Worm (Caenorhabditis elegans) whole organism, mixed stage, embryonic: ENCODE data around the gene F56C3.10.

Source experiments
- M03D4.4 ChIP-seq: sonication (generic microtip); optimal IDR thresholded peaks from 2 replicates; lab custom pipeline; 2017; ENCODE audit warnings: mild to moderate bottlenecking, missing genetic modification characterization, missing compliant biosample characterization
- bed-3 ChIP-seq: fragments of 200-800 bp; sonication (Bioruptor generic); optimal IDR thresholded peaks from 3 replicates; lab custom pipeline; 2018; ENCODE audit warnings: mild to moderate bottlenecking, missing genetic modification characterization, moderate library complexity, missing compliant biosample characterization
- blmp-1 ChIP-seq: fragments of 150-350 bp; optimal IDR thresholded peaks from 2 replicates; lab custom pipeline; 2014; ENCODE audit warnings: missing biosample characterization, missing genetic modification characterization
- ceh-83 ChIP-seq: fragments of 200-800 bp; sonication (Bioruptor generic); optimal IDR thresholded peaks from 2 replicates; lab custom pipeline; 2018; ENCODE audit warnings: mild to moderate bottlenecking, missing genetic modification characterization, missing compliant biosample characterization
- ces-1 ChIP-seq: fragments of 150-350 bp; optimal IDR thresholded peaks from 2 replicates; lab custom pipeline; 2014; ENCODE audit warnings: missing biosample characterization, missing genetic modification reagents, missing genetic modification characterization
- cnd-1 ChIP-seq: fragments of 200-800 bp; sonication (Bioruptor generic); optimal IDR thresholded peaks from 2 replicates; lab custom pipeline; 2018; ENCODE audit warnings: mild to moderate bottlenecking, missing genetic modification characterization, missing compliant biosample characterization
- drap-1 ChIP-seq: fragments of 200-800 bp; sonication (Bioruptor generic); optimal IDR thresholded peaks from 3 replicates; lab custom pipeline; 2018; ENCODE audit warnings: mild to moderate bottlenecking, missing genetic modification characterization, missing compliant biosample characterization
- elt-1 ChIP-seq: sonication (generic microtip); optimal IDR thresholded peaks from 2 replicates; lab custom pipeline; 2017; ENCODE audit warnings: missing genetic modification characterization, mild to moderate bottlenecking, missing compliant biosample characterization, antibody characterized with exemption, moderate library complexity, borderline replicate concordance; ENCODE audit not compliant: insufficient read depth
- elt-3 ChIP-seq: fragments of 150-350 bp; optimal IDR thresholded peaks from 2 replicates; lab custom pipeline; 2014; ENCODE audit warnings: missing biosample characterization, missing genetic modification characterization
- flh-1 ChIP-seq: fragments of 200-800 bp; sonication (Bioruptor generic); optimal IDR thresholded peaks from 2 replicates; lab custom pipeline; 2018; ENCODE audit warnings: mild to moderate bottlenecking, missing genetic modification characterization, moderate library complexity, missing compliant biosample characterization
- ham-2 ChIP-seq: fragments of 200-800 bp; sonication (Bioruptor generic); optimal IDR thresholded peaks from 2 replicates; lab custom pipeline; 2018; ENCODE audit warnings: mild to moderate bottlenecking, missing genetic modification characterization, missing compliant biosample characterization
- hlh-1 ChIP-seq: fragments of 150-350 bp; optimal IDR thresholded peaks from 2 replicates; lab custom pipeline; 2014; ENCODE audit warnings: missing biosample characterization, missing genetic modification reagents, missing genetic modification characterization
- lin-13 ChIP-seq: fragments of 150-350 bp; optimal IDR thresholded peaks from 2 replicates; lab custom pipeline; 2014; ENCODE audit warnings: missing biosample characterization, missing genetic modification characterization
- lin-32 ChIP-seq: fragments of 200-800 bp; sonication (Bioruptor generic); optimal IDR thresholded peaks from 2 replicates; lab custom pipeline; 2018; ENCODE audit warnings: mild to moderate bottlenecking, missing genetic modification characterization, missing compliant biosample characterization
- lsy-2 ChIP-seq: fragments of 150-350 bp; optimal IDR thresholded peaks from 2 replicates; lab custom pipeline; 2014; ENCODE audit warnings: missing biosample characterization, missing genetic modification characterization
- mab-5 ChIP-seq: fragments of 150-350 bp; optimal IDR thresholded peaks from 2 replicates; lab custom pipeline; 2014; ENCODE audit warnings: missing biosample characterization, missing genetic modification characterization
- mep-1 ChIP-seq: fragments of 150-350 bp; optimal IDR thresholded peaks from 2 replicates; lab custom pipeline; 2017; ENCODE audit warnings: missing biosample characterization, missing genetic modification reagents, missing genetic modification characterization, inconsistent platforms
- nhr-12 ChIP-seq: fragments of 150-350 bp; optimal IDR thresholded peaks from 2 replicates; lab custom pipeline; 2014; ENCODE audit warnings: missing biosample characterization, missing genetic modification characterization
- nhr-2 ChIP-seq: fragments of 150-350 bp; optimal IDR thresholded peaks from 2 replicates; lab custom pipeline; 2014; ENCODE audit warnings: missing biosample characterization, missing genetic modification characterization
- nhr-237 ChIP-seq: fragments of 150-350 bp; optimal IDR thresholded peaks from 2 replicates; lab custom pipeline; 2014; ENCODE audit warnings: missing biosample characterization, missing genetic modification characterization
- nhr-28 ChIP-seq: fragments of 150-350 bp; optimal IDR thresholded peaks from 2 replicates; lab custom pipeline; 2014; ENCODE audit warnings: missing biosample characterization, missing genetic modification characterization
- nhr-76 ChIP-seq: sonication (generic microtip); optimal IDR thresholded peaks from 2 replicates; lab custom pipeline; 2017; ENCODE audit warnings: missing biosample characterization, missing genetic modification characterization
- pha-4 ChIP-seq: fragments of 150-350 bp; optimal IDR thresholded peaks from 2 replicates; lab custom pipeline; 2018; ENCODE audit warnings: missing biosample characterization, missing genetic modification reagents, missing genetic modification characterization
- sem-2 ChIP-seq: fragments of 200-800 bp; sonication (Bioruptor generic); optimal IDR thresholded peaks from 2 replicates; lab custom pipeline; 2018; ENCODE audit warnings: mild to moderate bottlenecking, missing genetic modification characterization, missing compliant biosample characterization
- snpc-4 ChIP-seq: fragments of 150-350 bp; optimal IDR thresholded peaks from 2 replicates; lab custom pipeline; 2014; ENCODE audit warnings: missing biosample characterization, missing genetic modification characterization
- sptf-1 ChIP-seq: sonication (generic microtip); optimal IDR thresholded peaks from 2 replicates; lab custom pipeline; 2017; ENCODE audit warnings: mild to moderate bottlenecking, missing genetic modification characterization, moderate library complexity, missing compliant biosample characterization
- tbx-8 ChIP-seq: fragments of 200-800 bp; sonication (Bioruptor generic); optimal IDR thresholded peaks from 2 replicates; lab custom pipeline; 2018; ENCODE audit warnings: mild to moderate bottlenecking, missing genetic modification characterization, moderate library complexity, missing compliant biosample characterization
- unc-120 ChIP-seq: sonication (generic microtip); optimal IDR thresholded peaks from 2 replicates; lab custom pipeline; 2017; ENCODE audit warnings: missing genetic modification characterization, missing compliant biosample characterization; ENCODE audit not compliant: poor library complexity, severe bottlenecking
- unc-62 ChIP-seq: fragments of 150-350 bp; optimal IDR thresholded peaks from 2 replicates; lab custom pipeline; 2014; ENCODE audit warnings: missing biosample characterization, missing genetic modification reagents, missing genetic modification characterization
- zip-8 ChIP-seq: fragments of 150-350 bp; optimal IDR thresholded peaks from 2 replicates; lab custom pipeline; 2014; ENCODE audit warnings: missing biosample characterization, missing genetic modification characterization
- ztf-11 ChIP-seq: fragments of 150-350 bp; optimal IDR thresholded peaks from 2 replicates; lab custom pipeline; 2014; ENCODE audit warnings: missing biosample characterization, missing genetic modification characterization

F56C3.10 gene

ce11 chrX:1379391-1379790, 2.1 kb downstream of the F56C3.10 start (continued):
- peak; percentile 89 for TF ChIP-seq lin-32 (GFP tag; lab: Kevin White, UChicago)

DNA sequence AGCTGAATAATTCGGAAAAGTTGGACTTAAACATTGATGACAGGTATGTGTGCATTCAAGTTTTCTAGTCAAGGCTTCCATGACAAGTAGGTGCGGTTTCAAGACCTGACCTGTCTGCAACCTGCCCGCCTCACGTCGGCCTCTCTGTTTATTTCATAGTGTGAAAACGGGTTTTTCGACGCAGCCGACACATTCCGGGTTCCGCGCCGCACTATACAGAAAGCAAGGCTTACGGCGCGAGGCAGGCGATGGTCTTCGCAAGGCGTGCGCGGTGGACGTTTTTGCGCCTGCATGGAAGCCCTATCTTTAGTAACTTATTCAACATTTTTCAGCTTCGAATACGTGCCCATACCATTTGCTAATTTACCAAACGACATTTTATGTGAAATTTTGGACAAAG, 9.0 kb downstream of the F56C3.10 start:
- TF ChIP-seq lsy-2 (tag; lab: Kevin White, UChicago) (no peak), ztf-11 (tag; lab: Kevin White, UChicago) (no peak), blmp-1 (tag; lab: Kevin White, UChicago) (no peak), mep-1 (no peak), nhr-2 (tag; lab: Kevin White, UChicago) (no peak), flh-1 (no peak)

DNA sequence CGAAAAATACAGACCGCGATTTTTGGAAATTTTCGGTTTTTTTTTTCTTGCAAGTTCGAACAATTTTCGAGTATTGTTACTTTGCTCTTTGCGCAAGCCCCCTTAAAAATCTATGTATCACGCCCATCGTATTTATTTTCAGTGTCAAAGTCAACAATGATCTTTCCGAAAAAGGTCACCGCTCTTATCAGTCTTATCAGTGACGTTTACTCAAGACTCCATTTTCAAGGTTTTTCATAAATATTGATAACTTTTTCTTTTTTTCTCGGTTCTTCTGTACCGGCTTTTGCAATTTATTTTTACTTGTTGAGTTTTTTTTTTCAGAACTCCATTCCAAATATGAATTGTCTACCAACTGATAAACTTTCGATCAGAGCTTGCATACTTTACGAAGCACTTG, 9.8 kb downstream of the F56C3.10 start, which contains the start of gene fbxa-190:
Gene fbxa-190, plus strand, starts transcription at position 325 of the 400 bp plus-strand sequence.
- TF ChIP-seq blmp-1 (tag; lab: Kevin White, UChicago) (no peak), nhr-76 (tag; lab: Kevin White, UChicago) (no peak)

ce11 chrX:1370736-1371281, 10.7 kb downstream of the F56C3.10 start, which contains the start of gene F56C3.7:
Gene F56C3.7, minus strand, starts transcription at chrX:1370786.
- TF ChIP-seq elt-3 (tag; lab: Kevin White, UChicago), result no peak
- TF ChIP-seq mep-1, result no peak
- TF ChIP-seq unc-62, result no peak
- TF ChIP-seq M03D4.4, result no peak
- no peak for TF ChIP-seq bed-3 (GFP tag; lab: Kevin White, UChicago)
- TF ChIP-seq cnd-1 (tag; lab: Kevin White, UChicago), result no peak
- no peak for TF ChIP-seq nhr-237
- no peak for TF ChIP-seq tbx-8 (GFP tag; lab: Kevin White, UChicago)
- TF ChIP-seq mab-5 (tag; lab: Kevin White, UChicago), result no peak
- TF ChIP-seq hlh-1, result no peak
- no peak for TF ChIP-seq zip-8 (tag; lab: Kevin White, UChicago)
- TF ChIP-seq nhr-12 (tag; lab: Kevin White, UChicago), result no peak
- TF ChIP-seq ham-2 (GFP tag; lab: Kevin White, UChicago), result no peak
- TF ChIP-seq lin-13, result no peak
- TF ChIP-seq nhr-28, result no peak
- TF ChIP-seq, all 35 proteins: peak for 0

ce11 chrX:1367416-1367815, 14.0 kb downstream of the F56C3.10 start, which contains the start of gene dgn-2:
Gene dgn-2, minus strand, starts transcription at chrX:1367516.
- TF ChIP-seq nhr-237, result no peak
- no peak for TF ChIP-seq snpc-4 (tag; lab: Kevin White, UChicago)
- TF ChIP-seq lin-13, result no peak
- TF ChIP-seq ztf-11 (tag; lab: Kevin White, UChicago), result no peak
- TF ChIP-seq sptf-1 (tag; lab: Kevin White, UChicago), result no peak
- TF ChIP-seq nhr-28, result no peak
- no peak for TF ChIP-seq blmp-1 (tag; lab: Kevin White, UChicago)
- no peak for TF ChIP-seq bed-3 (GFP tag; lab: Kevin White, UChicago)
- no peak for TF ChIP-seq mep-1
- TF ChIP-seq drap-1, result no peak
- no peak for TF ChIP-seq hlh-1
- TF ChIP-seq ham-2 (GFP tag; lab: Kevin White, UChicago), result no peak
- TF ChIP-seq nhr-2 (tag; lab: Kevin White, UChicago), result no peak
- no peak for TF ChIP-seq unc-62
- TF ChIP-seq ceh-83 (GFP tag; lab: Kevin White, UChicago), result no peak
- no peak for TF ChIP-seq sem-2
- no peak for TF ChIP-seq pha-4 (tag; lab: Kevin White, UChicago)

DNA sequence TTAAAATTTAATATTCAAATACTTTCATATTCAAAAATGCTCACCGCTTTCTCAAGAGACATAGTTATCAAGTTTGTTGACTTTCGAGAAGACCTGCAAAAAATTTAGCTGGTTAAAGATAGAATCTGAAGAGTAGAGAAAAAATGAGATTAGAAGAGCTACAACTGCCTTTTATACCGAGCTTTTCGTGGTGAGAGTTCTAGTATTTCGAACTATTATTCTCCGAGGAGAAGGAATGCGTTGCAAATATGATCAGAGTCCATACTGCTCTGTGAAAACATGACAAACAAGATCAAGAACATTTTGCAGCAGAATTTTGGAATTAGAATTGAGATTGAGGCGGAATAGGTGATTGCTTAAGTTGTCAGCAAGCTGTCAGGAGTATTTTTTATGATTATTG, 20.8 kb downstream of the F56C3.10 start, which contains the start of gene F56C3.4:
Gene F56C3.4, minus strand, starts transcription at position 101 of the 400 bp plus-strand sequence.
- TF ChIP-seq unc-120 (tag; lab: Kevin White, UChicago) (no peak), cnd-1 (tag; lab: Kevin White, UChicago) (no peak), ham-2 (GFP tag; lab: Kevin White, UChicago) (no peak), ces-1 (GFP tag; lab: Kevin White, UChicago) (no peak), nhr-76 (tag; lab: Kevin White, UChicago) (no peak), nhr-237 (no peak), lin-13 (no peak), ceh-83 (GFP tag; lab: Kevin White, UChicago) (no peak), elt-1 (tag; lab: Kevin White, UChicago) (no peak), ztf-11 (tag; lab: Kevin White, UChicago) (no peak), bed-3 (GFP tag; lab: Kevin White, UChicago) (no peak), M03D4.4 (no peak), lsy-2 (tag; lab: Kevin White, UChicago) (no peak), blmp-1 (tag; lab: Kevin White, UChicago) (no peak), nhr-28 (no peak), drap-1 (no peak), snpc-4 (tag; lab: Kevin White, UChicago) (no peak), hlh-1 (no peak)
